Worm (Caenorhabditis elegans) whole organism, midembryonic: Measurements from ENCODE around the gene C02B8.1.

ENCODE experiments used
- T22C8.4 ChIP-seq: fragments of 200-800 bp; sonication (Bioruptor generic); IDR thresholded peaks from 2 replicates; pipeline ENCODE4 v1.3.6; 2022; ENCODE audit warnings: missing genetic modification characterization, missing compliant biosample characterization
- cog-1 ChIP-seq: sonication (generic microtip); optimal IDR thresholded peaks from 2 replicates; lab custom pipeline; 2016; ENCODE audit warnings: missing genetic modification characterization, missing compliant biosample characterization
- flt-1 ChIP-seq: fragments of 200-800 bp; sonication (Bioruptor generic); IDR thresholded peaks from 2 replicates; pipeline ENCODE4 v1.3.6; 2022; ENCODE audit warnings: missing genetic modification characterization, missing compliant biosample characterization
- klf-2 ChIP-seq: fragments of 200-800 bp; sonication (Bioruptor generic); conservative IDR thresholded peaks from 2 replicates; pipeline ENCODE4 v1.3.6; 2022; ENCODE audit warnings: missing genetic modification reagents, missing genetic modification characterization, missing compliant biosample characterization
- med-1 ChIP-seq: sonication (generic microtip); optimal IDR thresholded peaks from 2 replicates; lab custom pipeline; 2017; ENCODE audit warnings: missing genetic modification characterization, mild to moderate bottlenecking, missing compliant biosample characterization, antibody characterized with exemption, missing genetic modification reagents; ENCODE audit not compliant: insufficient read depth
- ref-1 ChIP-seq: fragments of 200-800 bp; sonication (Bioruptor generic); conservative IDR thresholded peaks from 2 replicates; pipeline ENCODE4 v1.3.6; 2022; ENCODE audit warnings: missing genetic modification reagents, missing genetic modification characterization, missing compliant biosample characterization
- tab-1 ChIP-seq: fragments of 200-800 bp; sonication (Bioruptor generic); IDR thresholded peaks from 2 replicates; pipeline ENCODE4 v1.3.6; 2022; ENCODE audit warnings: missing genetic modification characterization, missing compliant biosample characterization

- TF ChIP-seq med-1 (no peak), flt-1 (GFP tag; lab: Robert Waterston, UW) (no peak), klf-2 (GFP tag; lab: Robert Waterston, UW) (no peak), tab-1 (GFP tag; lab: Robert Waterston, UW) (no peak), cog-1 (no peak), ref-1 (GFP tag; lab: Robert Waterston, UW) (no peak), T22C8.4 (no peak)
Measured at ce11 chrX:8103899-8104298, 43.6 kb upstream of the C02B8.1 start, which contains the start of gene K07E3.2.
